Fruit fly (Drosophila melanogaster) S2 (cell line): ENCODE measurements around the gene CG31121.

Source experiments
- CG8478 ChIP-seq: fragments of >200 bp; optimal IDR thresholded peaks from 2 replicates; lab custom pipeline; 2018
- CTCF ChIP-seq, 2 experiments: fragments of >200 bp; optimal IDR thresholded peaks; 2 replicates each; lab custom pipeline; 2018

DNA sequence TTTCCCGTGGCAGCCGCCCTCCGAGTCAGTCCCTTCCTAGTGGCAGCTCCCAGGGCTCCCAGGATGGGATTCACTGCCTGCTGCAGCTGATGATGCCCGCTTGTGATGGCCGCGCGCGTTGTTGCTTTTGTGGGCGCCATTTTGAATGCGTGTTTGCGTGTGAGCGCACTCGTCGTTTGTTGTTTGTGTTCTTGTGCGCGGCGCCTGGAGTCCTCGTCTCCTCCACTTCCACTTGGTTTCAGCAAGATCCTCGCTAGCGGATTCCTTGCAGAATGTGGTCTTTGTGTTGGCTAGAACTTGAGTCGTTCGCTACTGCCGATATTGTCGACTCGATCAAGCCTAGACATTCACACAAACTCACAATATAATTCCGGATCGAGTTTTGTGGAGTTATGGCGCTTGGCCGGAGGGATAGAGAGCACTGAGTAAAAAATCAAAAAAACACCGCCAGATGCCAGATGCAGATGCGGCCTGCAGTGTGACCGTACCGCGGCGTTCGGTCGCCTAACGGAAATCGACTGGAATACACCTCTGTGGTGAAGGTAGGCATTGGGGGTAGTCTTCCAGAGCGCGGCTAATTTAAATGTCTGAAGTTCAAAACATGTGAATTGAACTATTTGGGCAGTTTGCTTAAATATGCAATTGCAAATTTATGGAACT is 23.9 kb downstream of the CG31121 start, which contains the start of gene CycB3:
- TF ChIP-seq CTCF (optimal IDR thresholded peaks at IDR 0.05; lab: Kevin White, UChicago), result peak in 1 of 2 experiments; percentile 24
- no peak for TF ChIP-seq CG8478 (lab: Kevin White, UChicago)
